Worm (Caenorhabditis elegans) whole organism, L4/young adult: ENCODE data around the gene wdr-83.
A peak's percentile ranks its signal among the peaks of the same experiment; 100 is the strongest.

Experiments
- W03F9.2 ChIP-seq: fragments of 150-350 bp; optimal IDR thresholded peaks from 2 replicates; lab custom pipeline; 2014; ENCODE audit warnings: missing biosample characterization, missing genetic modification characterization
- dao-5 ChIP-seq: sonication (generic microtip); optimal IDR thresholded peaks from 2 replicates; lab custom pipeline; 2016; ENCODE audit warnings: missing genotype, missing genetic modification characterization, moderate library complexity, missing compliant biosample characterization
- him-1 ChIP-seq: sonication (generic microtip); optimal IDR thresholded peaks from 2 replicates; lab custom pipeline; 2016; ENCODE audit warnings: missing genotype, missing genetic modification reagents, missing genetic modification characterization, missing compliant biosample characterization

Gene wdr-83

DNA sequence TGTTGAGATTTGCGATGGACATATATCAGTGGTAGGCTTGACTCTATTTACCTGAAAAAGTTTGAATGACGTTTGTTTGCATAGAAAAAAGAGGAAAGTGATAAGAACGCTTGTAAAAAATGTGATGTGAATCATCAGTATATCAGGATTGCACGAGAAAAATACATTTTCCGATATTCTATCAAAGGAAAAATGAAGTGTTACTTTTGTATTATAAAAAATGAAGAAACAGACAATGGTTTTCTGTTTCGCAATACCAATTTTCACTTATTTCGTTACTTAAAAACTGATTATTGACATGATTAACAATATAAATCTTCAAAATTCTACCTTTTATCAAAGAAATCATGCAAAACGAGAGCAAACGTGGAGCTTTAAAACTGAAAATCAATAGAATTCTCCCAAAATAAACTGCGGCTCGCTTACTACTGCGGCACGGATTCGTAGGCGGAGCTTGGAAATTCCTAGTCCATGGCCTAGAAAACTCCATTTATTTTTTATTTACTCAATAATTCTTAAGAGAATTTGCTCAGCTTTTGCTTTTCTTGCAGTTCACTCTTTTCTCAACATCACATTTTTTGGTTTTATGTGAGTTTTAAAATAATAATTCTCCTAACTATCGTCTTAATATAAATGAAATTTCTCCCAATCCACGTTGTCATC is 37.9 kb downstream of the wdr-83 start, which contains the start of the genes eif-1 and vps-24:
TSS of gene eif-1 (minus strand) at position 51 of the 663 bp plus-strand sequence.
TSS of gene vps-24 (plus strand) at position 469 of the 663 bp plus-strand sequence.
- no peak for TF ChIP-seq dao-5 (tag; lab: Kevin White, UChicago)
- TF ChIP-seq him-1 (tag; lab: Kevin White, UChicago): no peak
- TF ChIP-seq W03F9.2 (tag; lab: Kevin White, UChicago): peak; percentile 33

DNA sequence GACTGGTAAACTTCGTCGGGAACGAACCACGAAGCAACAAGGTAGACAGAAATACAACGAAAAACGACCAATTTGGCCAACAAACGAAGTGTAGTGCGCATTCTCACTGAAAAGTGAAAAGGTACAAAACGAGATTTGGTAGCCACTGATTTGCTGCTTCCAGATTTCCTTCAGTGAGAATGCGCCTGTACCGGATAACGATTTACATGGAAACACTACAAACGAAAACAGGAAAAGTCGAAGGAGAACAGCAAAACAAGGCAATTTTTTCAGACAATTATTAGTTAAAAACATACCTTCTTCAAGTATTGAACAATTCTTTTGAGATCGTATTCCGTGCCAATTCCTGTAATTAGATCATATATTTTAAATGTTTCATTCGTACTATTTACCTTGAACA is 38.5 kb downstream of the wdr-83 start, which contains the start of gene pigb-1:
TSS of gene pigb-1 (minus strand) at position 101 of the 400 bp plus-strand sequence.
- TF ChIP-seq him-1 (tag; lab: Kevin White, UChicago) (no peak), dao-5 (tag; lab: Kevin White, UChicago) (no peak), W03F9.2 (tag; lab: Kevin White, UChicago) (no peak)

- TF ChIP-seq W03F9.2 (tag; lab: Kevin White, UChicago): no peak
- no peak for TF ChIP-seq dao-5 (tag; lab: Kevin White, UChicago)
- no peak for TF ChIP-seq him-1 (tag; lab: Kevin White, UChicago)
These were observed 41.7 kb downstream of the wdr-83 start, which contains the start of gene T27F7.12 for ce11 chrII:4989802-4990201. Gene T27F7.12, plus strand, starts transcription at chrII:4990102.

- TF ChIP-seq W03F9.2 (tag; lab: Kevin White, UChicago) (no peak), him-1 (tag; lab: Kevin White, UChicago) (no peak), dao-5 (tag; lab: Kevin White, UChicago) (no peak)
These were observed 44.3 kb downstream of the wdr-83 start for ce11 chrII:4987257-4987656.

DNA sequence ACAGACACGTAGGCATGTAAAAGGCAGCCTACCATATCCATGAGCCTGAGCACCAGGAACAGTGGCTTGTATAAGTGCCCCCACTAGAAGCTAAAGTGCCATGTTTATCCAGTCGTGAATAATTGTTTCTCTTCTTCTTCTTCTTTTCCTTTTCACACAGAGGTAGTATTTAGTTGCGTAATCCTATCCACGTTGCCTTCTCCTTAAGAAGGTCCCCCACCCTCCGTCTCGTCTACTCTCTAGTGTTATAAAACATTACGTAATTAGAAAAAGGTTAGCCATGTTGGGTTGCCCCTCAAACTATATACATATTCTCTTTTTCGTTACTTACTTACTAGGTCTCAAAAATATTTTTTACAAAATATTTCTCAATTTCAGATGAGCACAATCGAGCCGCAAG is 44.8 kb downstream of the wdr-83 start:
- TF ChIP-seq dao-5 (tag; lab: Kevin White, UChicago) (no peak), him-1 (tag; lab: Kevin White, UChicago) (no peak), W03F9.2 (tag; lab: Kevin White, UChicago) (no peak)

DNA sequence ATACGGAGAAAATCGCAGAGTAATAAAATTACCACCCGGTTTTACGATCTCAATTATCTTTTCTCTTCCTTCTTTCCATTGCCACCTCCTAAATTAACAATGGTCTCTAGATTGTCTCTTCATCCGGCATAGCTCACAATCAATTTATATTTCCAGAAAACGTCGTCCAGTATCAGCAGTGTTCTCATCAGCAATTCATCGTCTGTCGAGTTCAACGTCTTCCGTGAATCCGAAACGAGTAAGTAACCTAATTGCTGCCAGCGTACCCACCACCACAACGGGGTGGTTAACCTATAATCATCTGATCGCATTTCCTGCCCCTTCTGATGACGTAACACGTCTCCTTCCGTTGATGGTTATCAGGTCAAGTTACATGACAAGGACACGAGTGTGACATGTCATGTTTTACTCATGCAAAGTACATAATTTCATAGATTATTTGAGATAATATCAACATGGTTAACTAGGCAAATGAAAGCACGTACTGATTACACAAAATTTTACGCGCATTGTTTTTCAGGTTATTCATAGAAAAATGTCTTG is 45.5 kb downstream of the wdr-83 start:
- TF ChIP-seq W03F9.2 (tag; lab: Kevin White, UChicago): no peak
- no peak for TF ChIP-seq dao-5 (tag; lab: Kevin White, UChicago)
- TF ChIP-seq him-1 (tag; lab: Kevin White, UChicago): no peak

- TF ChIP-seq dao-5 (tag; lab: Kevin White, UChicago) (no peak), him-1 (tag; lab: Kevin White, UChicago) (no peak), W03F9.2 (tag; lab: Kevin White, UChicago) (no peak)
These were observed 47.4 kb downstream of the wdr-83 start for ce11 chrII:4984151-4984550.

ce11 chrII:4981682-4982404 is 49.7 kb downstream of the wdr-83 start:
- TF ChIP-seq him-1 (tag; lab: Kevin White, UChicago) (no peak), W03F9.2 (tag; lab: Kevin White, UChicago) (no peak), dao-5 (tag; lab: Kevin White, UChicago) (no peak)
